Worm (Caenorhabditis elegans): ENCODE results near the gene nxf-2.

DNA sequence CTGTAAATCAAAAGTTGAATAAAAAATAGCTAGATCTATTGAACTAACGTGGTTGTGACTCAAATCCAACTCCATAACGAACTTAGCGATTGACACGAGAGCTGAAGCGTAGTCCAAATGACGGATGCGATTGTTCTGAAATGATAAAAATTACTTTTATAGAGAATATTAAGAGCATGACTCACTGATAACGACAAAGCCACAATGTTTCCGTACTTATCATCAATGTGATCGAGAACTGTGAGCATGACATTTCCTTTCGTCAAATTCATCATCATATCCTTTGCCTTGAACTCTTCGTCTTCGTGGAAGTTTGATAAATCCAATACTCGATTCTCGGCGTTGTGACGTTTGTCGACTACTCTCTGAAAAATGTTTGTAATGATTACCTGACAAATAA, 3.6 kb downstream of the nxf-2 start:
- TF ChIP-seq ama-1 (optimal IDR thresholded peaks at IDR 0.05) (no peak), nhr-237 (tag; optimal IDR thresholded peaks at IDR 0.05) (no peak), nhr-11 (tag; optimal IDR thresholded peaks at IDR 0.05) (no peak), nhr-12 (tag; optimal IDR thresholded peaks at IDR 0.05) (no peak), skn-1 (tag; optimal IDR thresholded peaks at IDR 0.05) (peak; percentile 10), nhr-25 (tag; optimal IDR thresholded peaks at IDR 0.05) (no peak), R02D3.7 (tag; optimal IDR thresholded peaks at IDR 0.05) (no peak), fos-1 (tag; optimal IDR thresholded peaks at IDR 0.05) (no peak), unc-62 (GFP tag; optimal IDR thresholded peaks at IDR 0.05) (no peak)
